Fruit fly (Drosophila melanogaster) whole organism, embryonic: ENCODE measurements around the gene CG7966.

ENCODE experiments used
- ATbp ChIP-seq: fragments of 200-800 bp; sonication (Bioruptor generic); optimal IDR thresholded peaks from 2 replicates; lab custom pipeline; 2017; ENCODE audit warnings: missing biosample characterization, mild to moderate bottlenecking, missing genetic modification characterization, missing genetic modification reagents
- B-H2 ChIP-seq: fragments of 200-800 bp; sonication (Bioruptor generic); optimal IDR thresholded peaks from 2 replicates; lab custom pipeline; 2018; ENCODE audit warnings: missing biosample characterization, mild to moderate bottlenecking, missing genetic modification characterization
- BtbVII ChIP-seq: fragments of 200-800 bp; sonication (Bioruptor generic); optimal IDR thresholded peaks from 3 replicates; lab custom pipeline; 2017; ENCODE audit warnings: missing biosample characterization, mild to moderate bottlenecking, missing genetic modification characterization
- CG10209 ChIP-seq: fragments of 200-800 bp; sonication (Bioruptor generic); optimal IDR thresholded peaks from 3 replicates; lab custom pipeline; 2017; ENCODE audit warnings: missing biosample characterization, mild to moderate bottlenecking, missing genetic modification characterization, missing genetic modification reagents
- CG10654 ChIP-seq: fragments of 200-800 bp; sonication (Bioruptor generic); optimal IDR thresholded peaks from 2 replicates; lab custom pipeline; 2016; ENCODE audit warnings: missing biosample characterization, missing genetic modification characterization
- CG11456 ChIP-seq: fragments of 200-800 bp; sonication (Bioruptor generic); IDR thresholded peaks from 3 replicates; pipeline ENCODE4 v1.3.6; 2022; ENCODE audit warnings: missing biosample characterization, missing genetic modification characterization
- CG1233 ChIP-seq: fragments of 200-800 bp; sonication (Bioruptor generic); optimal IDR thresholded peaks from 4 replicates; lab custom pipeline; 2018; ENCODE audit warnings: missing biosample characterization, mild to moderate bottlenecking, missing genetic modification characterization
- CG12942 ChIP-seq: fragments of 200-800 bp; sonication (Bioruptor generic); optimal IDR thresholded peaks from 3 replicates; lab custom pipeline; 2016; ENCODE audit warnings: missing biosample characterization, missing genetic modification characterization
- CG16779 ChIP-seq: fragments of 200-800 bp; sonication (Bioruptor generic); IDR thresholded peaks from 2 replicates; pipeline ENCODE4 v1.3.6; 2022; ENCODE audit warnings: missing biosample characterization, missing genetic modification characterization
- CG17328 ChIP-seq: fragments of 200-800 bp; sonication (Bioruptor generic); IDR thresholded peaks from 2 replicates; pipeline ENCODE4 v1.3.6; 2022; ENCODE audit warnings: missing biosample characterization, missing genetic modification characterization
- CG18619 ChIP-seq: fragments of 200-800 bp; sonication (Bioruptor generic); optimal IDR thresholded peaks from 3 replicates; lab custom pipeline; 2017; ENCODE audit warnings: missing biosample characterization, mild to moderate bottlenecking, missing genetic modification characterization
- CG2116 ChIP-seq: fragments of 200-800 bp; sonication (Bioruptor generic); optimal IDR thresholded peaks from 3 replicates; lab custom pipeline; 2018; ENCODE audit warnings: missing biosample characterization, mild to moderate bottlenecking, missing genetic modification characterization
- CG2129 ChIP-seq: fragments of 200-800 bp; sonication (Bioruptor generic); IDR thresholded peaks from 2 replicates; pipeline ENCODE4 v1.3.6; 2022; ENCODE audit warnings: missing biosample characterization, missing genetic modification characterization; ENCODE audit not compliant: partially characterized antibody
- CG3163 ChIP-seq: fragments of 200-800 bp; sonication (Bioruptor generic); optimal IDR thresholded peaks from 3 replicates; lab custom pipeline; 2016; ENCODE audit warnings: missing biosample characterization, missing genetic modification characterization
- CG32767 ChIP-seq: fragments of 200-800 bp; sonication (Bioruptor generic); IDR thresholded peaks from 2 replicates; pipeline ENCODE4 v1.3.6; 2022; ENCODE audit warnings: missing biosample characterization, missing genetic modification characterization
- CG33557 ChIP-seq: fragments of 200-800 bp; sonication (Bioruptor generic); optimal IDR thresholded peaks from 2 replicates; lab custom pipeline; 2019; ENCODE audit warnings: missing biosample characterization, mild to moderate bottlenecking, missing genetic modification characterization, moderate library complexity
- CG34376 ChIP-seq: fragments of 200-800 bp; sonication (Bioruptor generic); optimal IDR thresholded peaks from 2 replicates; lab custom pipeline; 2018; ENCODE audit warnings: missing biosample characterization, mild to moderate bottlenecking, missing genetic modification characterization
- CG4328 ChIP-seq: fragments of 200-800 bp; sonication (Bioruptor generic); optimal IDR thresholded peaks from 3 replicates; lab custom pipeline; 2017; ENCODE audit warnings: missing biosample characterization, missing genetic modification reagents, missing genetic modification characterization
- CG4617 ChIP-seq: fragments of 200-800 bp; sonication (Bioruptor generic); optimal IDR thresholded peaks from 3 replicates; lab custom pipeline; 2016; ENCODE audit warnings: missing biosample characterization, missing genetic modification characterization, borderline replicate concordance
- CG4854 ChIP-seq: fragments of 200-800 bp; sonication (Bioruptor generic); optimal IDR thresholded peaks from 2 replicates; lab custom pipeline; 2016; ENCODE audit warnings: missing biosample characterization, missing genetic modification characterization, inconsistent platforms
- CG5953 ChIP-seq: fragments of 200-800 bp; sonication (Bioruptor generic); IDR thresholded peaks from 2 replicates; pipeline ENCODE4 v1.3.6; 2022; ENCODE audit warnings: missing biosample characterization, missing genetic modification characterization
- CG6254 ChIP-seq: fragments of 200-800 bp; sonication (Bioruptor generic); optimal IDR thresholded peaks from 3 replicates; lab custom pipeline; 2017; ENCODE audit warnings: mild to moderate bottlenecking, missing biosample characterization, missing genetic modification reagents, missing genetic modification characterization
- CG6689 ChIP-seq: fragments of 200-800 bp; sonication (Bioruptor generic); IDR thresholded peaks from 2 replicates; pipeline ENCODE4 v1.3.6; 2022; ENCODE audit warnings: missing biosample characterization, missing genetic modification characterization
- CG9817 ChIP-seq: fragments of 200-800 bp; sonication (Bioruptor generic); optimal IDR thresholded peaks from 2 replicates; lab custom pipeline; 2018; ENCODE audit warnings: missing biosample characterization, mild to moderate bottlenecking, missing genetic modification characterization, moderate library complexity
- CG9932 ChIP-seq: fragments of 200-800 bp; sonication (Bioruptor generic); IDR thresholded peaks from 2 replicates; pipeline ENCODE4 v1.3.6; 2022; ENCODE audit warnings: missing biosample characterization, missing genetic modification characterization
- D19B ChIP-seq: fragments of 200-800 bp; sonication (Bioruptor generic); optimal IDR thresholded peaks from 2 replicates; lab custom pipeline; 2017; ENCODE audit warnings: missing biosample characterization, mild to moderate bottlenecking, missing genetic modification characterization
- Dbx ChIP-seq: fragments of 200-800 bp; sonication (Bioruptor generic); IDR thresholded peaks from 3 replicates; pipeline ENCODE4 v1.3.6; 2022; ENCODE audit warnings: missing biosample characterization, missing genetic modification characterization
- Dek ChIP-seq: fragments of 200-800 bp; sonication (Bioruptor generic); optimal IDR thresholded peaks from 3 replicates; lab custom pipeline; 2019; ENCODE audit warnings: missing biosample characterization, mild to moderate bottlenecking, missing genetic modification characterization, moderate library complexity
- H2.0 ChIP-seq: fragments of 200-800 bp; sonication (Bioruptor generic); IDR thresholded peaks from 2 replicates; pipeline ENCODE4 v1.3.6; 2022; ENCODE audit warnings: missing biosample characterization, missing genetic modification characterization
- Hmr ChIP-seq: fragments of 200-800 bp; sonication (Bioruptor generic); optimal IDR thresholded peaks from 3 replicates; lab custom pipeline; 2017; ENCODE audit warnings: mild to moderate bottlenecking, missing biosample characterization, missing genetic modification reagents, missing genetic modification characterization
- Kr ChIP-seq: fragments of 200-800 bp; sonication (Bioruptor generic); optimal IDR thresholded peaks from 2 replicates; lab custom pipeline; 2017; ENCODE audit warnings: missing biosample characterization, mild to moderate bottlenecking, missing genetic modification characterization
- NFAT ChIP-seq: fragments of 200-800 bp; sonication (Bioruptor generic); IDR thresholded peaks from 2 replicates; pipeline ENCODE4 v1.3.6; 2022; ENCODE audit warnings: missing biosample characterization, missing genetic modification characterization
- Neu2 ChIP-seq: fragments of 200-800 bp; sonication (Bioruptor generic); optimal IDR thresholded peaks from 3 replicates; lab custom pipeline; 2016; ENCODE audit warnings: missing biosample characterization, missing genetic modification characterization, borderline replicate concordance
- Ptx1 ChIP-seq: fragments of 200-800 bp; sonication (Bioruptor generic); IDR thresholded peaks from 2 replicates; pipeline ENCODE4 v1.3.6; 2022; ENCODE audit warnings: missing biosample characterization, missing genetic modification characterization
- chm ChIP-seq: fragments of 200-800 bp; sonication (Bioruptor generic); IDR thresholded peaks from 2 replicates; pipeline ENCODE4 v1.3.6; 2022; ENCODE audit warnings: missing biosample characterization, missing genetic modification characterization
- corto ChIP-seq: fragments of 200-800 bp; sonication (Bioruptor generic); optimal IDR thresholded peaks from 2 replicates; lab custom pipeline; 2016; ENCODE audit warnings: missing biosample characterization, mild to moderate bottlenecking, missing genetic modification characterization, moderate library complexity
- dan ChIP-seq: fragments of 200-800 bp; sonication (Bioruptor generic); IDR thresholded peaks from 2 replicates; pipeline ENCODE4 v1.3.6; 2022; ENCODE audit warnings: missing biosample characterization, missing genetic modification characterization
- danr ChIP-seq: fragments of 200-800 bp; sonication (Bioruptor generic); IDR thresholded peaks from 2 replicates; pipeline ENCODE4 v1.3.6; 2022; ENCODE audit warnings: missing biosample characterization, missing genetic modification characterization
- ham ChIP-seq: fragments of 200-800 bp; sonication (Bioruptor generic); IDR thresholded peaks from 2 replicates; pipeline ENCODE4 v1.3.6; 2022; ENCODE audit warnings: missing biosample characterization, missing genetic modification characterization
- jumu ChIP-seq: fragments of 200-800 bp; sonication (Bioruptor generic); optimal IDR thresholded peaks from 3 replicates; lab custom pipeline; 2016; ENCODE audit warnings: missing biosample characterization, missing genetic modification characterization
- kah ChIP-seq: fragments of 200-800 bp; sonication (Bioruptor generic); optimal IDR thresholded peaks from 2 replicates; lab custom pipeline; 2018; ENCODE audit warnings: missing biosample characterization, mild to moderate bottlenecking, missing genetic modification characterization
- kay ChIP-seq: fragments of 200-800 bp; sonication (Bioruptor generic); optimal IDR thresholded peaks from 2 replicates; lab custom pipeline; 2016; ENCODE audit warnings: missing biosample characterization, missing genetic modification characterization
- maf-S ChIP-seq: fragments of 200-800 bp; sonication (Bioruptor generic); optimal IDR thresholded peaks from 2 replicates; lab custom pipeline; 2016; ENCODE audit warnings: missing biosample characterization, missing genetic modification characterization
- oc ChIP-seq: fragments of 200-800 bp; sonication (Bioruptor generic); optimal IDR thresholded peaks from 2 replicates; lab custom pipeline; 2018; ENCODE audit warnings: missing biosample characterization, mild to moderate bottlenecking, missing genetic modification characterization, moderate library complexity
- org-1 ChIP-seq: fragments of 200-800 bp; sonication (Bioruptor generic); optimal IDR thresholded peaks from 2 replicates; lab custom pipeline; 2017; ENCODE audit warnings: missing biosample characterization, missing genetic modification characterization
- pita ChIP-seq: fragments of 200-800 bp; sonication (Bioruptor generic); optimal IDR thresholded peaks from 2 replicates; lab custom pipeline; 2017; ENCODE audit warnings: missing biosample characterization, mild to moderate bottlenecking, missing genetic modification characterization
- row ChIP-seq: fragments of 200-800 bp; sonication (Bioruptor generic); IDR thresholded peaks from 3 replicates; pipeline ENCODE4 v1.3.6; 2022; ENCODE audit warnings: missing biosample characterization, missing genetic modification characterization
- sim ChIP-seq: fragments of 200-800 bp; sonication (Bioruptor generic); IDR thresholded peaks from 2 replicates; pipeline ENCODE4 v1.3.6; 2022; ENCODE audit warnings: missing biosample characterization, missing genetic modification characterization
- slbo ChIP-seq: fragments of 200-800 bp; sonication (Bioruptor generic); IDR thresholded peaks from 2 replicates; pipeline ENCODE4 v1.3.6; 2022; ENCODE audit warnings: missing biosample characterization, missing genetic modification characterization
- vfl ChIP-seq: fragments of 200-800 bp; sonication (Bioruptor generic); optimal IDR thresholded peaks from 2 replicates; lab custom pipeline; 2016; ENCODE audit warnings: missing biosample characterization, missing genetic modification characterization
- z ChIP-seq: fragments of 200-800 bp; sonication (Bioruptor generic); IDR thresholded peaks from 3 replicates; pipeline ENCODE4 v1.3.6; 2022; ENCODE audit warnings: missing biosample characterization, missing genetic modification characterization
- zf30C ChIP-seq: fragments of 200-800 bp; sonication (Bioruptor generic); optimal IDR thresholded peaks from 3 replicates; lab custom pipeline; 2018; ENCODE audit warnings: missing biosample characterization, mild to moderate bottlenecking, missing genetic modification characterization

CG7966 gene

dm6 chr3R:13039037-13039583 lies 12.1 kb downstream of the CG7966 start (continued):
- TF ChIP-seq CG11456 (GFP tag; lab: Robert Waterston, UW): peak; percentile 29; the same call in 1 of the 3 replicates
- TF ChIP-seq CG2116 (GFP tag; lab: Kevin White, UChicago): no peak
- TF ChIP-seq corto (GFP tag; lab: Kevin White, UChicago): no peak
- 0 out of 2 replicates have a peak, but pooled peaks have one; percentile 5 for TF ChIP-seq CG5953 (GFP tag; lab: Robert Waterston, UW)
- TF ChIP-seq zf30C (GFP tag; lab: Kevin White, UChicago): no peak
- TF ChIP-seq CG6689 (GFP tag; lab: Robert Waterston, UW): 0 out of 2 replicates have a peak, but pooled peaks have one; percentile 14
- TF ChIP-seq BtbVII (GFP tag; lab: Kevin White, UChicago): no peak
- no peak for TF ChIP-seq CG32767 (GFP tag; lab: Robert Waterston, UW)
- TF ChIP-seq Ptx1 (GFP tag; lab: Robert Waterston, UW): peak; percentile 37; the same call in 1 of the 2 replicates
- no peak for TF ChIP-seq B-H2 (GFP tag; lab: Kevin White, UChicago)
- no peak for TF ChIP-seq Kr (GFP tag; lab: Kevin White, UChicago)
- no peak for TF ChIP-seq z (GFP tag; lab: Robert Waterston, UW)
- no peak for TF ChIP-seq Dbx
- TF ChIP-seq CG1233 (GFP tag; lab: Kevin White, UChicago): no peak
- no peak for TF ChIP-seq NFAT (GFP tag; lab: Robert Waterston, UW)
- no peak for TF ChIP-seq CG10209
- TF ChIP-seq CG12942 (GFP tag; lab: Kevin White, UChicago): no peak
- no peak for TF ChIP-seq CG4617 (GFP tag; lab: Kevin White, UChicago)
- TF ChIP-seq danr (GFP tag; lab: Robert Waterston, UW): no peak
- TF ChIP-seq pita: no peak
- no peak for TF ChIP-seq dan (GFP tag; lab: Robert Waterston, UW)
- peak; percentile 63; the same call in 2 of the 3 replicates for TF ChIP-seq row (GFP tag; lab: Robert Waterston, UW)
- TF ChIP-seq H2.0 (GFP tag; lab: Robert Waterston, UW): no peak
- no peak for TF ChIP-seq org-1 (GFP tag; lab: Kevin White, UChicago)
- no peak for TF ChIP-seq CG17328
- no peak for TF ChIP-seq oc (tag; lab: Kevin White, UChicago)
- TF ChIP-seq CG4854 (GFP tag; lab: Kevin White, UChicago): no peak
- no peak for TF ChIP-seq Dek (tag; lab: Kevin White, UChicago)
- no peak for TF ChIP-seq D19B
- TF ChIP-seq CG2129 (GFP tag; lab: Robert Waterston, UW): no peak
- TF ChIP-seq CG9932 (GFP tag; lab: Robert Waterston, UW): peak; percentile 47
- no peak for TF ChIP-seq Hmr (GFP tag; lab: Kevin White, UChicago)
- no peak for TF ChIP-seq kay (GFP tag; lab: Kevin White, UChicago)
- no peak for TF ChIP-seq vfl (GFP tag; lab: Kevin White, UChicago)
- TF ChIP-seq CG4328: no peak
- no peak for TF ChIP-seq chm (GFP tag; lab: Robert Waterston, UW)
- no peak for TF ChIP-seq sim
- no peak for TF ChIP-seq ATbp (GFP tag; lab: Kevin White, UChicago)
- no peak for TF ChIP-seq CG33557
- TF ChIP-seq slbo (GFP tag; lab: Robert Waterston, UW): peak; percentile 64
- TF ChIP-seq ham (GFP tag; lab: Robert Waterston, UW): no peak
- no peak for TF ChIP-seq Neu2
- TF ChIP-seq CG34376 (GFP tag; lab: Kevin White, UChicago): no peak
- TF ChIP-seq CG10654 (GFP tag; lab: Kevin White, UChicago): no peak
- TF ChIP-seq CG9817 (tag; lab: Kevin White, UChicago): no peak
- TF ChIP-seq CG16779: no peak
- TF ChIP-seq jumu (GFP tag; lab: Kevin White, UChicago): no peak
- no peak for TF ChIP-seq kah (GFP tag; lab: Kevin White, UChicago)
- no peak for TF ChIP-seq maf-S (GFP tag; lab: Kevin White, UChicago)
- TF ChIP-seq CG18619: no peak
- TF ChIP-seq CG3163 (GFP tag; lab: Kevin White, UChicago): no peak
- TF ChIP-seq CG6254 (GFP tag; lab: Kevin White, UChicago): no peak
